Fruit fly (Drosophila melanogaster) S2 (cell line): ENCODE results near the gene saturn.

Experiments used
- CG8478 ChIP-seq: fragments of >200 bp; optimal IDR thresholded peaks from 2 replicates; lab custom pipeline; 2018
- CTCF ChIP-seq, 2 experiments: fragments of >200 bp; optimal IDR thresholded peaks; 2 replicates each; lab custom pipeline; 2018

DNA sequence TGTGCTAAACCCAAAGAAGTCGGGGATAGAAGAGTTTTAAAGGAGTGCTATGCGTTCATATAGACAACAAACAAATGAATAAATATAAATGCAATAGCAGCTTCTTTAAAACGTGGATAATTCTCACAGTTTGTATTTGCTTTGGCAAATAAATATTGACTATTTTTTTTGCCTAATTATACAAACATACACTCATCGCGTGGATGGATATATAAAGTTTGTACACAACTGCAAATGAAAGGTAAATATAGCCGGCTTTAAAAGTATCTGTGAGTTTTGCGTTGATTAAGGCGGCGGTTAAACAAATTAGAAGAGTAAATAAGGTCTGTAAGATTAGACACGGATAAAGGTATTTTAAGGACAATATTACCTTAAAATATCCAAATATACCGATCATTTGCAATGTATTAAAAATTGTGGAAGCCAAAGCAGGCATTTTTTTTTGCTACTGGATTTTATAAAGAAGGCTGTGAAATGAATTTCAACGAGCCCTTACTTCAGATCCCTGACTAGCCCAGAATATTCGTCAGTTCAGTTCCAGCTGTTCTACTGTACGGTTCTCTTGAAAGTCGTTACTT is 14.6 kb downstream of the saturn start, which contains the start of gene CG7768:
- TF ChIP-seq CG8478 (lab: Kevin White, UChicago) = no peak
- no peak for TF ChIP-seq CTCF (optimal IDR thresholded peaks at IDR 0.05; lab: Kevin White, UChicago)
